Worm (Caenorhabditis elegans): Measurements from ENCODE around the gene F55E10.2.
A peak's percentile ranks its signal among the peaks of the same experiment; 100 is the strongest.

ce11 chrX:8378312-8378711 is 37.8 kb downstream of the F55E10.2 start, which contains the start of gene tbc-18:
- TF ChIP-seq lin-39 (tag; optimal IDR thresholded peaks at IDR 0.05), result peak; percentile 61
- no peak for TF ChIP-seq ceh-28 (tag; optimal IDR thresholded peaks at IDR 0.05)
- TF ChIP-seq ceh-82 (tag; optimal IDR thresholded peaks at IDR 0.05), result no peak
- no peak for TF ChIP-seq pha-4 (tag; optimal IDR thresholded peaks at IDR 0.05)
- no peak for TF ChIP-seq ztf-11 (tag; optimal IDR thresholded peaks at IDR 0.05)
- no peak for TF ChIP-seq ama-1 (optimal IDR thresholded peaks at IDR 0.05)
- TF ChIP-seq egl-27 (tag; optimal IDR thresholded peaks at IDR 0.05), result no peak
- TF ChIP-seq nhr-11 (tag; optimal IDR thresholded peaks at IDR 0.05), result no peak
- TF ChIP-seq pqm-1 (tag; optimal IDR thresholded peaks at IDR 0.05), result peak; percentile 4
- no peak for TF ChIP-seq lin-15B (tag; optimal IDR thresholded peaks at IDR 0.05)
- TF ChIP-seq sea-2 (GFP tag; optimal IDR thresholded peaks at IDR 0.05), result no peak

Data from whole organism, L3 larva.